Worm (Caenorhabditis elegans): ENCODE measurements around the gene C36C5.14.

The C36C5.14 gene

DNA sequence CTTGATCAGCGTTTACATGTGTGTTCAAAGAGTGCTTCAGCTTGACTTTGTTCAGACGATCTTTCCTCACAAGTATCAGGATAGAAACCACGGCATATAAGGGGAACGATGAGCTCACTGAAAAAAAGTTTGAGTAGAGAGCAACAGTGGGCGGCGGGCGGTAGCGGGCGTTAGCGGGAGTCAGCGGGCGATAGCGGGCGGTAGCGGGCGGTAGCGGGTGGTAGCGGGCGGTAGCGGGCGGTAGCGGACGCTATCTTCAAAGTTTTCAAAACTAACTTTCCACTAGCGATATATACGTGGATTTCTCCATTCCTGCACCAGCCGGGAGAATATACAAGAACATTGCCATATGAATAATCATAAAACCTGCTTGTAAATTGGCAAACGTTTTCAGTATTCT, 20.1 kb downstream of the C36C5.14 start:
- no peak for TF ChIP-seq ceh-19 (GFP tag; optimal IDR thresholded peaks at IDR 0.05)
- no peak for TF ChIP-seq nfya-1 (tag; optimal IDR thresholded peaks at IDR 0.05)
- TF ChIP-seq sdc-2 (tag; optimal IDR thresholded peaks at IDR 0.05): no peak
- no peak for TF ChIP-seq ceh-9 (tag; optimal IDR thresholded peaks at IDR 0.05)
- TF ChIP-seq ceh-22 (tag; optimal IDR thresholded peaks at IDR 0.05): no peak
- no peak for TF ChIP-seq pha-4 (tag; optimal IDR thresholded peaks at IDR 0.05)
- no peak for TF ChIP-seq eyg-1 (tag; optimal IDR thresholded peaks at IDR 0.05)
- no peak for TF ChIP-seq zip-5 (tag; optimal IDR thresholded peaks at IDR 0.05)
- TF ChIP-seq C38D4.7 (GFP tag; optimal IDR thresholded peaks at IDR 0.05): no peak
- no peak for TF ChIP-seq che-1 (tag; optimal IDR thresholded peaks at IDR 0.05)
- TF ChIP-seq C08G9.2 (tag; optimal IDR thresholded peaks at IDR 0.05): no peak
- no peak for TF ChIP-seq ceh-34 (tag; optimal IDR thresholded peaks at IDR 0.05)
- no peak for TF ChIP-seq fkh-6 (tag; optimal IDR thresholded peaks at IDR 0.05)
- no peak for TF ChIP-seq hlh-13 (GFP tag; optimal IDR thresholded peaks at IDR 0.05)
- no peak for TF ChIP-seq ceh-2 (tag; optimal IDR thresholded peaks at IDR 0.05)
- TF ChIP-seq fkh-10 (GFP tag; optimal IDR thresholded peaks at IDR 0.05): no peak
- no peak for TF ChIP-seq odd-2 (tag; optimal IDR thresholded peaks at IDR 0.05)
- no peak for TF ChIP-seq ahr-1 (tag; optimal IDR thresholded peaks at IDR 0.05)

DNA sequence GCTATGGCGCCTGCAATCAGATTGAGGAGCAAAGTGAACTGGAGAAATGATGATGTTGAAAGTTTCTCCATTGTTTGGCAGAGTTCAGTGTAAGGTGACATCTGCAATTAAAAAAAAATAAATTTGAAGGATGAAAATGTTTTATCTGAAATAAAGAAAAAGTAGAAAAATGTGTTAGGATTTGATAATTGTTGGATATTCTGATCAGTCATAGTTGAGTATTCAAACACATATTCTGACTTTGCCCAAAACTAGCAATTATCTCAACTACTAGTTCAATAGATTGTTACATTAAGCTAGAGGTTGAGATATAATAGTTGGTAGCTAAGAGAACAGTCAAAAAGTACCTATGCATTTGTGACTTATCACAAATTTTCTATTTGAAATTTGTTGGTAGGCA, 20.8 kb downstream of the C36C5.14 start, which contains the start of gene srab-10:
srab-10 (minus strand) TSS at position 101 of the 400 bp plus-strand sequence.
- no peak for TF ChIP-seq fkh-10 (GFP tag; optimal IDR thresholded peaks at IDR 0.05)
- TF ChIP-seq lin-11 (tag; optimal IDR thresholded peaks at IDR 0.05): no peak
- TF ChIP-seq ceh-31 (tag; optimal IDR thresholded peaks at IDR 0.05): no peak
- TF ChIP-seq unc-3 (GFP tag; conservative IDR thresholded peaks at IDR 0.05): no peak
- TF ChIP-seq unc-3 (tag; optimal IDR thresholded peaks at IDR 0.05): no peak
- no peak for TF ChIP-seq syd-9 (tag; optimal IDR thresholded peaks at IDR 0.05)

DNA sequence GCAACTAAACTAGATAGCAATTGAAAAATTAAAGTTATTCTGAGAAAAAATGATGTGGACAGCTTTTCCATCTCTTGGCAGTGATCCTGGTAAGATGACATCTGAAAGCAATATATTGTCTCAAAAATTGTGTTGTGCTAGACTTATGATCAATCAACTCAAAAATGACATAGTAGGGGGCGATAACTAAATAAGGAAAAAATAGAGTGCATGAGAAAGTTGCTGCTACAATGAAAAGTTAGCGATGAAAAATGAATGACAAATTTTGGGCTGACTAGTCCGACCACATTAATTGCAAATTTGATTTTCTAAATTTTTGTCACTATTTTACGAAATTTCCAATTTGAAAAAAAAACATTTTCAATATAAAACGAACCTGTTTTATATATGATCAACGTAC, 24.1 kb downstream of the C36C5.14 start, which contains the start of gene srab-9:
srab-9 (minus strand) TSS at position 101 of the 400 bp plus-strand sequence.
- TF ChIP-seq ref-2 (tag; optimal IDR thresholded peaks at IDR 0.05) (no peak), T23F11.4 (GFP tag; optimal IDR thresholded peaks at IDR 0.05) (no peak), pqm-1 (tag; optimal IDR thresholded peaks at IDR 0.05) (no peak), ceh-2 (tag; optimal IDR thresholded peaks at IDR 0.05) (no peak), rnt-1 (tag; optimal IDR thresholded peaks at IDR 0.05) (no peak), sox-2 (GFP tag; IDR thresholded peaks at IDR 0.05) (no peak), ttx-3 (tag; optimal IDR thresholded peaks at IDR 0.05) (no peak), ceh-24 (tag; optimal IDR thresholded peaks at IDR 0.05) (no peak), pat-9 (tag; optimal IDR thresholded peaks at IDR 0.05) (no peak), nhr-11 (tag; optimal IDR thresholded peaks at IDR 0.05) (no peak), K02D7.2 (tag; optimal IDR thresholded peaks at IDR 0.05) (no peak)

DNA sequence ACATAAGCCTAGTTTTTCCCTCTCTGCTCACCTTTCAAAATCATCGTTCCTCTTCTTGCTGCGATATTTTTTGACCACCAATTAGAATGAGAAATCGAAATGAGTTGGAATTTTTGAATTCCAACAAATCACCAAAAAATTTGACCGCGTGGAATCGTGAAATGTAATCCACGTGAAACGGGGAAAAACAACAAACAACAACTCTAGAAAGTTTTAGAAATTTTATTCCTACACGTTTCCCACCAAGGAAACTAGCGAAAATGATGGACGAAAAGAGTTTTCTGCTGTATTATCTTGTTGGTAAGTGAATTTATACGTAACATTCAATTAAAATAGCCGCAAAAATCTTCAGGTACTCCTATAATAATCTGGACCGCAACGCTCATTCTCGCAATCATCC, 26.9 kb downstream of the C36C5.14 start, which contains the start of the genes irld-3 and F02C9.1:
irld-3 (minus strand) TSS at position 101 of the 400 bp plus-strand sequence.
F02C9.1 (plus strand) TSS at position 216 of the 400 bp plus-strand sequence.
- TF ChIP-seq ttx-3 (tag; optimal IDR thresholded peaks at IDR 0.05) (no peak), ref-2 (tag; optimal IDR thresholded peaks at IDR 0.05) (no peak), pag-3 (tag; optimal IDR thresholded peaks at IDR 0.05; ENCODE audit: borderline replicate concordance) (no peak), fax-1 (tag; optimal IDR thresholded peaks at IDR 0.05) (no peak), hlh-13 (GFP tag; optimal IDR thresholded peaks at IDR 0.05) (no peak), hlh-30 (tag; optimal IDR thresholded peaks at IDR 0.05; ENCODE audit: insufficient read depth) (no peak), ceh-30 (tag; optimal IDR thresholded peaks at IDR 0.05) (no peak)
